Worm (Caenorhabditis elegans) whole organism, L4/young adult: Measurements from ENCODE around the gene fars-3.

Source experiments
- W03F9.2 ChIP-seq: fragments of 150-350 bp; optimal IDR thresholded peaks from 2 replicates; lab custom pipeline; 2014; ENCODE audit warnings: missing biosample characterization, missing genetic modification characterization
- dao-5 ChIP-seq: sonication (generic microtip); optimal IDR thresholded peaks from 2 replicates; lab custom pipeline; 2016; ENCODE audit warnings: missing genotype, missing genetic modification characterization, moderate library complexity, missing compliant biosample characterization
- him-1 ChIP-seq: sonication (generic microtip); optimal IDR thresholded peaks from 2 replicates; lab custom pipeline; 2016; ENCODE audit warnings: missing genotype, missing genetic modification reagents, missing genetic modification characterization, missing compliant biosample characterization

DNA sequence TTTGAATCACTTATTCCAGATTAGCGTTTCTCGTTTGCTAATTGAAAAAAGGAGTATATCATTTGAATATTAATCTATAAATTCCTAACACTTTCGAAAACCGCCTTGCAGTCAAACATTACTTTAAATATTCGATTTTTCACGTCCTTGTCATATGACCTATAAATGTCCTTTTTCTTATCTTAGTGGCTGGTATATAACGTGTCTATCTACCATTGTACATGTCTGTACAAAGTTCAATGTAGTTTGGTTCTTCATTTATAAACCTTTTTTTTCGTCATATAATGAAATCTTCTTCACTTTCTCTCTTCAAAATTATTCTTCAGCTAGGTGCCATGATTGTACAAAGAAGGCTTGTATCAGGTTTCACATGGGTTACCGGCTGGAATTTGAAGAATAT lies 21.0 kb downstream of the fars-3 start, which contains the start of gene gbh-2:
- TF ChIP-seq him-1 (tag; lab: Kevin White, UChicago) = no peak
- no peak for TF ChIP-seq dao-5 (tag; lab: Kevin White, UChicago)
- no peak for TF ChIP-seq W03F9.2
